Worm (Caenorhabditis elegans) whole organism, L4 larva: ENCODE results near the gene F58F9.6.

Source experiments
- aly-2 ChIP-seq: sonication (generic microtip); optimal IDR thresholded peaks from 2 replicates; lab custom pipeline; 2018; ENCODE audit warnings: missing biosample characterization, missing genetic modification characterization
- ama-1 ChIP-seq: fragments of 150-350 bp; optimal IDR thresholded peaks from 2 replicates; lab custom pipeline; 2014; ENCODE audit warnings: inconsistent platforms, mixed read lengths
- lin-13 ChIP-seq: fragments of 150-350 bp; optimal IDR thresholded peaks from 2 replicates; lab custom pipeline; 2014; ENCODE audit warnings: missing biosample characterization, missing genetic modification reagents, missing genetic modification characterization
- lin-29 ChIP-seq: fragments of 200-800 bp; sonication (Bioruptor generic); IDR thresholded peaks from 2 replicates; pipeline ENCODE4 v1.3.6; 2022; ENCODE audit warnings: missing genetic modification reagents, missing genetic modification characterization, missing compliant biosample characterization
- nhr-11 ChIP-seq: fragments of 150-350 bp; optimal IDR thresholded peaks from 2 replicates; lab custom pipeline; 2014; ENCODE audit warnings: missing biosample characterization, missing genetic modification characterization
- nhr-76 ChIP-seq: fragments of 150-350 bp; optimal IDR thresholded peaks from 2 replicates; lab custom pipeline; 2014; ENCODE audit warnings: missing biosample characterization, missing genetic modification characterization
- snpc-4 ChIP-seq: fragments of 150-350 bp; optimal IDR thresholded peaks from 2 replicates; lab custom pipeline; 2014; ENCODE audit warnings: missing biosample characterization, missing genetic modification characterization
- unc-39 ChIP-seq: sonication (generic microtip); optimal IDR thresholded peaks from 2 replicates; lab custom pipeline; 2017; ENCODE audit warnings: missing biosample characterization, missing genetic modification characterization
- unc-62 ChIP-seq, 3 experiments: fragments of 150-350 bp in 1 of 3; sonication (generic microtip); optimal IDR thresholded peaks in 2 of 3; peaks in 1 of 3; 1 replicate in 1 of 3; 2 replicates in 2 of 3; lab custom pipeline; 2014 to 2017; ENCODE audit warnings: missing biosample characterization in 3 of 3, missing genetic modification characterization in 3 of 3, missing genetic modification reagents in 3 of 3, missing genotype in 1 of 3

ce11 chrIV:6209337-6209736 lies 28.1 kb downstream of the F58F9.6 start:
- TF ChIP-seq aly-2 (no peak), unc-62 (GFP tag; optimal IDR thresholded peaks at IDR 0.05 in 1 of 2; lab: Kevin White, UChicago) (peak in 1 of 2 experiments; percentile 3), unc-62 (tag; optimal IDR thresholded peaks at IDR 0.05; lab: Kevin White, UChicago) (no peak), nhr-76 (tag; lab: Kevin White, UChicago) (no peak), unc-39 (tag; lab: Kevin White, UChicago) (no peak), lin-13 (GFP tag; lab: Kevin White, UChicago) (no peak), snpc-4 (tag; lab: Kevin White, UChicago) (no peak), nhr-11 (tag; lab: Kevin White, UChicago) (no peak), ama-1 (lab: Kevin White, UChicago) (no peak), lin-29 (GFP tag; lab: Robert Waterston, UW) (no peak)
